Fruit fly (Drosophila melanogaster): Measurements from ENCODE around the gene CG14518.

The CG14518 gene

dm6 chr3R:29049055-29049722, 24.4 kb downstream of the CG14518 start, which contains the start of gene CG11837 (continued):
- TF ChIP-seq MBD-R2 (GFP tag; IDR thresholded peaks at IDR 0.05) (peak; percentile 50; the same call in 1 of the 2 replicates), HHEX (GFP tag; optimal IDR thresholded peaks at IDR 0.05) (no peak), MESR4 (GFP tag; optimal IDR thresholded peaks at IDR 0.05) (peak; percentile 32)

- no peak for TF ChIP-seq unpg (GFP tag; optimal IDR thresholded peaks at IDR 0.05)
- TF ChIP-seq vnd (GFP tag; IDR thresholded peaks at IDR 0.05; ENCODE audit: partially characterized antibody) = no peak
- no peak for TF ChIP-seq Aef1 (GFP tag; IDR thresholded peaks at IDR 0.05)
- TF ChIP-seq ham (GFP tag; IDR thresholded peaks at IDR 0.05) = no peak
- no peak for TF ChIP-seq az2 (GFP tag; optimal IDR thresholded peaks at IDR 0.05)
- no peak for TF ChIP-seq CG4707 (GFP tag; optimal IDR thresholded peaks at IDR 0.05)
- TF ChIP-seq Dref (GFP tag; IDR thresholded peaks at IDR 0.05) = no peak
- TF ChIP-seq oc (tag; optimal IDR thresholded peaks at IDR 0.05) = no peak
Measured at dm6 chr3R:29050756-29051155, 26.0 kb downstream of the CG14518 start, which contains the start of gene CG11841. TSS of gene CG11841 (plus strand) at chr3R:29051056.

dm6 chr3R:29052380-29052779, 27.6 kb downstream of the CG14518 start, which contains the start of gene CG11842:
TSS of gene CG11842 (plus strand) at chr3R:29052680.
- TF ChIP-seq CG7745 (tag; optimal IDR thresholded peaks at IDR 0.05) (no peak), Hr51 (GFP tag; optimal IDR thresholded peaks at IDR 0.05) (no peak), bab2 (GFP tag; optimal IDR thresholded peaks at IDR 0.05) (no peak)

- TF ChIP-seq CG2129 (GFP tag; IDR thresholded peaks at IDR 0.05; ENCODE audit: partially characterized antibody) (no peak), h (optimal IDR thresholded peaks at IDR 0.05) (no peak), cg (GFP tag; optimal IDR thresholded peaks at IDR 0.05) (no peak), nerfin-1 (tag; optimal IDR thresholded peaks at IDR 0.05) (no peak), Hmx (GFP tag; optimal IDR thresholded peaks at IDR 0.05) (no peak), sisA (GFP tag; IDR thresholded peaks at IDR 0.05) (no peak), da (GFP tag; optimal IDR thresholded peaks at IDR 0.05) (no peak), ftz-f1 (GFP tag; optimal IDR thresholded peaks at IDR 0.05) (no peak), CG2116 (GFP tag; optimal IDR thresholded peaks at IDR 0.05) (no peak)
Measured at dm6 chr3R:29054047-29054446, 29.3 kb downstream of the CG14518 start, which contains the start of gene CG11843. TSS of gene CG11843 (plus strand) at chr3R:29054347.

- peak; percentile 29; the same call in 1 of the 2 replicates for TF ChIP-seq CG9932 (GFP tag; IDR thresholded peaks at IDR 0.05)
- TF ChIP-seq CG6272 (GFP tag; IDR thresholded peaks at IDR 0.05) = no peak
- TF ChIP-seq lmd (GFP tag; IDR thresholded peaks at IDR 0.05) = no peak
- peak; percentile 63; the same call in 2 of the 3 replicates for TF ChIP-seq CG7357 (GFP tag; IDR thresholded peaks at IDR 0.05)
- TF ChIP-seq CG13624 (GFP tag; optimal IDR thresholded peaks at IDR 0.05) = no peak
- no peak for TF ChIP-seq CG4424 (GFP tag; optimal IDR thresholded peaks at IDR 0.05)
- TF ChIP-seq HLH4C (GFP tag; IDR thresholded peaks at IDR 0.05; ENCODE audit: partially characterized antibody) = peak; percentile 93
- no peak for TF ChIP-seq CG3726 (GFP tag; IDR thresholded peaks at IDR 0.05)
- no peak for TF ChIP-seq CG9876 (GFP tag; optimal IDR thresholded peaks at IDR 0.05)
- peak; percentile 51 for TF ChIP-seq pzg (GFP tag; optimal IDR thresholded peaks at IDR 0.05)
- TF ChIP-seq Bgb (GFP tag; IDR thresholded peaks at IDR 0.05; ENCODE audit: partially characterized antibody) = peak; percentile 95
- TF ChIP-seq CG42726 (GFP tag; IDR thresholded peaks at IDR 0.05; ENCODE audit: partially characterized antibody) = peak; percentile 88
- TF ChIP-seq Opbp (GFP tag; IDR thresholded peaks at IDR 0.05; ENCODE audit: partially characterized antibody) = peak; percentile 92
- TF ChIP-seq CG13287 (GFP tag; IDR thresholded peaks at IDR 0.05; ENCODE audit: partially characterized antibody) = peak; percentile 98
- TF ChIP-seq vnd (GFP tag; IDR thresholded peaks at IDR 0.05; ENCODE audit: partially characterized antibody) = peak; percentile 91
- no peak for TF ChIP-seq CG12219 (GFP tag; optimal IDR thresholded peaks at IDR 0.05)
- TF ChIP-seq ssp (GFP tag; IDR thresholded peaks at IDR 0.05) = peak; percentile 84
- TF ChIP-seq chinmo (GFP tag; IDR thresholded peaks at IDR 0.05; ENCODE audit: partially characterized antibody) = peak; percentile 92; the same call in 3 of the 4 replicates
- TF ChIP-seq CG7745 (tag; optimal IDR thresholded peaks at IDR 0.05) = no peak
- no peak for TF ChIP-seq grau (tag; optimal IDR thresholded peaks at IDR 0.05)
- TF ChIP-seq nmo (GFP tag; optimal IDR thresholded peaks at IDR 0.05) = peak; percentile 29
- TF ChIP-seq HLH54F (GFP tag; optimal IDR thresholded peaks at IDR 0.05) = no peak
Measured at dm6 chr3R:29055710-29056109, 30.9 kb downstream of the CG14518 start, which contains the start of gene Sirt7. TSS of gene Sirt7 (plus strand) at chr3R:29055927.

Measured in whole organism, embryonic.